Worm (Caenorhabditis elegans) whole organism, L3 larva: Measurements from ENCODE around the gene irld-44.
"Not testable (repeated sequence)": the region's sequence is repeated elsewhere in the genome, so short reads cannot be mapped to it uniquely, and the experiment has no call there.

Source experiments
- hmg-11 ChIP-seq: sonication (generic microtip); optimal IDR thresholded peaks from 2 replicates; lab custom pipeline; 2016; ENCODE audit warnings: missing genetic modification characterization, missing compliant biosample characterization
- nhr-237 ChIP-seq: fragments of 150-350 bp; optimal IDR thresholded peaks from 2 replicates; lab custom pipeline; 2014; ENCODE audit warnings: missing biosample characterization, missing genetic modification characterization
- nhr-28 ChIP-seq: fragments of 150-350 bp; optimal IDR thresholded peaks from 2 replicates; lab custom pipeline; 2014; ENCODE audit warnings: missing biosample characterization, missing genetic modification characterization

DNA sequence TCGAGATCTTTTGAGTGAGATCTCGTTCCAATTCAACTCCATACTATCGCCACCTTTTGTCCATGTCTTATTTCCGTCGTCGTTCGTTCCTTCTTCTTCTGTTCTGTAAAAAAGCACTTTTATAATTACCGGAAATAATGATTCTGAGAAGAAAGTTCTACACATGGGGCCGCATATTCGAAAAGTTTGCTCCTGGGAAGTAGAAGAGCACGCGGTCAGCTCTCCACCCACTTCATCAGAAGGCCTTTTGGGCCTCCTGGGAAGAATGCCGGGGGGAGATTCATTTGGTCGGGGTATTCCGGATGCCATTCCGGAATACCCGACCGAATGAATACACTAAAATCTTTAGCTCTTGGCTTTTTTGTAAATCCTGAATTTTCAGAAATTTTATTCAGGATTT lies 41.3 kb downstream of the irld-44 start, which contains the start of gene Y46H3C.5:
- not testable (repeated sequence) for TF ChIP-seq hmg-11; nhr-237 (tag; lab: Kevin White, UChicago); nhr-28 (tag; lab: Kevin White, UChicago)
